Worm (Caenorhabditis elegans) whole organism, midembryonic: ENCODE data around the gene Y47A7.2.

Experiments
- T22C8.4 ChIP-seq: fragments of 200-800 bp; sonication (Bioruptor generic); IDR thresholded peaks from 2 replicates; pipeline ENCODE4 v1.3.6; 2022; ENCODE audit warnings: missing genetic modification characterization, missing compliant biosample characterization
- cog-1 ChIP-seq: sonication (generic microtip); optimal IDR thresholded peaks from 2 replicates; lab custom pipeline; 2016; ENCODE audit warnings: missing genetic modification characterization, missing compliant biosample characterization
- flt-1 ChIP-seq: fragments of 200-800 bp; sonication (Bioruptor generic); IDR thresholded peaks from 2 replicates; pipeline ENCODE4 v1.3.6; 2022; ENCODE audit warnings: missing genetic modification characterization, missing compliant biosample characterization
- klf-2 ChIP-seq: fragments of 200-800 bp; sonication (Bioruptor generic); conservative IDR thresholded peaks from 2 replicates; pipeline ENCODE4 v1.3.6; 2022; ENCODE audit warnings: missing genetic modification reagents, missing genetic modification characterization, missing compliant biosample characterization
- med-1 ChIP-seq: sonication (generic microtip); optimal IDR thresholded peaks from 2 replicates; lab custom pipeline; 2017; ENCODE audit warnings: missing genetic modification characterization, mild to moderate bottlenecking, missing compliant biosample characterization, antibody characterized with exemption, missing genetic modification reagents; ENCODE audit not compliant: insufficient read depth
- ref-1 ChIP-seq: fragments of 200-800 bp; sonication (Bioruptor generic); conservative IDR thresholded peaks from 2 replicates; pipeline ENCODE4 v1.3.6; 2022; ENCODE audit warnings: missing genetic modification reagents, missing genetic modification characterization, missing compliant biosample characterization
- tab-1 ChIP-seq: fragments of 200-800 bp; sonication (Bioruptor generic); IDR thresholded peaks from 2 replicates; pipeline ENCODE4 v1.3.6; 2022; ENCODE audit warnings: missing genetic modification characterization, missing compliant biosample characterization
- ztf-23 ChIP-seq: fragments of 200-800 bp; sonication (Bioruptor generic); IDR thresholded peaks from 2 replicates; pipeline ENCODE4 v1.3.6; 2022; ENCODE audit warnings: missing genetic modification reagents, missing genetic modification characterization, missing compliant biosample characterization
- ztf-29 ChIP-seq: fragments of 200-800 bp; sonication (Bioruptor generic); IDR thresholded peaks from 2 replicates; pipeline ENCODE4 v1.3.6; 2022; ENCODE audit warnings: missing genetic modification reagents, missing genetic modification characterization, missing compliant biosample characterization

Gene Y47A7.2

ce11 chrV:5146394-5146793 is 51.7 kb downstream of the Y47A7.2 start, which contains the start of gene F14F9.6:
Gene F14F9.6 (minus strand): TSS chrV:5146494.
- no peak for TF ChIP-seq med-1
- no peak for TF ChIP-seq ztf-29
- no peak for TF ChIP-seq tab-1
- no peak for TF ChIP-seq klf-2 (GFP tag; lab: Robert Waterston, UW)
- no peak for TF ChIP-seq ztf-23 (GFP tag; lab: Robert Waterston, UW)
- TF ChIP-seq ref-1: no peak
- no peak for TF ChIP-seq T22C8.4 (GFP tag; lab: Robert Waterston, UW)
- no peak for TF ChIP-seq cog-1 (tag; lab: Kevin White, UChicago)
- no peak for TF ChIP-seq flt-1 (GFP tag; lab: Robert Waterston, UW)
